Worm (Caenorhabditis elegans): ENCODE measurements around the gene cex-1.

- TF ChIP-seq nhr-237 (tag; optimal IDR thresholded peaks at IDR 0.05) (no peak), ham-2 (GFP tag; optimal IDR thresholded peaks at IDR 0.05) (no peak), unc-62 (GFP tag; optimal IDR thresholded peaks at IDR 0.05) (no peak), lin-13 (tag; optimal IDR thresholded peaks at IDR 0.05) (no peak), unc-39 (tag; optimal IDR thresholded peaks at IDR 0.05) (no peak), lsy-2 (tag; optimal IDR thresholded peaks at IDR 0.05) (no peak), mep-1 (tag; optimal IDR thresholded peaks at IDR 0.05) (no peak), pha-4 (tag; optimal IDR thresholded peaks at IDR 0.05) (no peak)
Measured at ce11 chrII:5474946-5475345, 27.5 kb downstream of the cex-1 start, which contains the start of gene ilcr-2.
